Fruit fly (Drosophila melanogaster): ENCODE data around the gene DZIP1.

Gene DZIP1

DNA sequence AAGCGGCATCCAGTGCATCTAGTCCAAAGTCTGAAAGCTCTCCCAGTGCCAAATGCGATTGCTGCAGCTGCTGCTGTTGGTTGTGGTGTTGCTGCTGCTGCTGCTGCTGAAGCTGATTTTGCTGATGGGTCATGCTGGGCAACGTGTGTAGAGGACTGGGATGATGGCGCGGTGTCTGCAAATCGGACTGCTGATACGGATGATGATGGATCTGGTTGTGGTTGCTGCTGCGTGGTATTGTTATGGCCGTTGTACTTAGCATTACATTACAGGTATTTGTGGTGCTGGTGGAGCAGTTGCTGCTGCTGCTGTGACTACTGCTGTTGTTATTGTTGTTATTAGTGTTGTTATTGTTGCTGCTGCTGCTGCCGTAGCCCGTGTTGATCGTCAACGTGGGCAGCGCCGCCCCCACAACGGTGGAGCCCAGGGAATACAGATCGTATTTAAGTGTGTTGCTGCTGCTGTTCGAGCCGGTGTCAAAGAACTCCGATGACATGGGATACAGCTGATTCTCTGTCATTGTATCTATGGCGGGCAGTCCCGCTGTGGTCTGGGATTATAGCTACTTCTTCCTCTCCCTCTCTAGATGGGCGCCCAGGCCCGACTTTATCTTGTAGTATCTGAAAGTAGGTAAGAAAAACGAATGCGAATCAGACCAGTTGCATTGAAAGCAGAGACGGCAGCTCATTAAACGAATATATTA is 47.4 kb downstream of the DZIP1 start:
- TF ChIP-seq CG7101 (tag; optimal IDR thresholded peaks at IDR 0.05) (no peak), pad (GFP tag; optimal IDR thresholded peaks at IDR 0.05) (no peak)

DNA sequence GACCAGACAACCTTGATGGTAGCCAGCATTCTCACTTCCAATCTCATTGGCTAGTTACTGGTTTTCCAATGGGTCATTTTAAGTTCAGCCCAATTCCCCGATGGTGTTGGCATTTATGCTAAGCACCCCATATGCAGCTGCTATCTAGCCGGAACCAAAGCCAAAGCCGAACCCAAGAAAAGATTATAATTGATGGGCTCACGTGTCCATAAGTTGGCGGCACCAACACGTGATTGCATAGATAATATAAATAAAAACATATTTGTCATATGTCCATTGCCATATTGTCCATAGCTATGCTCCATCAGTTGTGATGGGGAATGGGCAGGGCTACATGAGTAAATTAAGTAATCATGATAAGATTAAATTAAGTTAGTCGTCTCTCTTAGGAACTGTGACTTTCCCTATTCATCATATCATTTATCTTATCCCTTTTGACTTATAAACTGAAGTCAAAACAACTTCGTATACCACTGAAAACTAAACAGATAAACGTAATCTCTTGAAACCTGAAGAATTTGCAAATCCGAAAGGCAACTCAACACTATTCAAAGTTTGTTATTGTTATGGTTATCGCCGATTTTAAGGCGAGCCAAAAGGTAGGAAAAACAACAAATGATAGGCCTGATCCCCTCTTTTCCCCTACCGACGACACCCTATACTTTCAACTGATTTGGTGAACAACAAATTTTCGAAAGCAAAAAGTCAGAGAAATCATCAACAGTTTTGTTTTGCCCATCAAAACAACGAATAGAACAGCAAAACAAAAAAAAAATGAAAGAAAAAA is 48.2 kb downstream of the DZIP1 start:
- no peak for TF ChIP-seq CG14711 (tag; optimal IDR thresholded peaks at IDR 0.05)
- peak; percentile 82 for TF ChIP-seq kay (GFP tag; ENCODE audit: borderline replicate concordance)
- peak; percentile 25 for TF ChIP-seq cic (GFP tag; optimal IDR thresholded peaks at IDR 0.05)
- no peak for TF ChIP-seq CG7045 (GFP tag; optimal IDR thresholded peaks at IDR 0.05)
- no peak for TF ChIP-seq CG7101 (tag; optimal IDR thresholded peaks at IDR 0.05)

DNA sequence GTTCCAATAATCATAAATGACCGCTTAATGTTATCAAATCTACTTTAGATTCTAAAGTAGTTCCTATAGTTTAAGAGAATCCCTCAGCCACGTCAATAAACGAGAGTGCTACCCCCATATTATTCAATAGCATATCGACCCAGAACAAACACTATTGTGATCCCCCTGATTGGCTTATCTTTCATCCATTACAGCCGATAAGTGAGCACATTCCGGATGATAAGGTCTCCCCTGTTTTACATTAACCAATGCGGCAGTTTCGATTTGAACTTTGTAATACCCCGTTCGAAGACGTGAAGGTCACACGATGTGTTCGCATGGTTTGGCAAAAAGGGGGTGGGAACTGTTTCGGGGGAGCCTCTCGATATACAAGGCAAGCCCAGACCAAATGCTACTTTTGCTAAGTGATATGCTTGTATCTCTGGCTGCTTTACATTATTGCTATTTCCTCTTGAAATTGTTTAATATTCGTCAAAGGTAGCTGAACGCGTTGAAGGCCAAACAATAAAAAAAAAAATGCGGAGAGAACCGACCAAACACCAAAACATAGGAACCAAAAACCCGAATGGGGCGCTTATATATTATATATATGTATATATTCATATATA is 49.2 kb downstream of the DZIP1 start:
- no peak for TF ChIP-seq CG7101 (tag; optimal IDR thresholded peaks at IDR 0.05)
- TF ChIP-seq ovo (GFP tag; optimal IDR thresholded peaks at IDR 0.05), result no peak
- TF ChIP-seq kay (GFP tag; ENCODE audit: borderline replicate concordance), result peak; percentile 56
- no peak for TF ChIP-seq CG1620 (GFP tag; optimal IDR thresholded peaks at IDR 0.05)
- TF ChIP-seq pad (GFP tag; optimal IDR thresholded peaks at IDR 0.05), result no peak

DNA sequence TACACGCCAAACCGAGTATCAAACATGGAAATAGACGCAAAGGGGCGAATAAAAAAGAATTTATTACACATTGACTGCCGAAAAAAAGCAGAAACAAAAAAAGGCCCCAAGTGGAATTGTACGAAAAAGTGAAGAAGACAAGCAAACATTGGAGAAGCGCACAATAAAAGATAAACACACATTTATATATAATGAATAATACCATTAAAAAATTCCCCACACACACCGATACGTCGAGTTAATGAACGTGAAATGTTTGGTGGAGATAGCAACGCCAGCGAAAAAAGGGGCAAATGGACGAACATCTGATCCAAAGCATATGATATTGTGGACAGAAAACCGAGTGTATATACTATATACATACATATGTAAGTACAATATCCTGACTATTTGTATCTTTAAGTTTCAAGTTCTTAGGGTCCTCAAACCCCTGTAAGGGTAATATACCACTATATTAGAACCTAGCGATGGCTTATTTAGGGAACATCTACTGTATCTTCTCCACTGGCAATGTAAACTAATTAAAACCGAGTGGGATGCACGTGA is 49.8 kb downstream of the DZIP1 start:
- TF ChIP-seq kay (GFP tag; ENCODE audit: borderline replicate concordance) (peak; percentile 84), CG7045 (GFP tag; optimal IDR thresholded peaks at IDR 0.05) (peak; percentile 29), CG11617 (GFP tag; optimal IDR thresholded peaks at IDR 0.05) (no peak), CG12768 (GFP tag; optimal IDR thresholded peaks at IDR 0.05) (no peak), tj (GFP tag; optimal IDR thresholded peaks at IDR 0.05) (peak; percentile 61), CG33017 (tag; optimal IDR thresholded peaks at IDR 0.05) (peak; percentile 14)

DNA sequence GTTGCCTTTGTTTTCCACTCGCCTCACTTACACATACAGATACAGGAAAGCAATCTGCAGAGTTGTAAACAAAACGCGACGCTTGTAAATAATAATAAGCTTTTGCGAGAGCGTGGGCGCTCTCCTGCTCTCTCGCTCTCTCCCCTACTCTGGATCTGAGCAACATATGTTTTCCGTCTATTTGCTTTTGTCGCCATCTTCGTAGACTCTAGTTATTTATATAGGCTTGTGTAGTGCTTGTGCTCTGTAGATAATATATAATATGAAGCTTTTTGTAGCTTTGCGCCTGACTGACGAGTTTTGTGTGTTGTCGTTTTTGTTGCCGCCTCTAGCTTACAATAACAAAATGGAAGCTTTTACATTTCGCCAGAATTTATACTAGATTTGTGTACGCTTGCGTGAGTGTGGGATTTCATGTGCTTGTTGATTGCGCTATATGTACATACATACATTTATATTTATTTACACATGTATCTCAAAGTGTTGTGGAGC is 50.7 kb downstream of the DZIP1 start:
- TF ChIP-seq cic (GFP tag; optimal IDR thresholded peaks at IDR 0.05), result peak; percentile 99
- TF ChIP-seq CG11617 (GFP tag; optimal IDR thresholded peaks at IDR 0.05), result peak; percentile 42
- peak; percentile 39 for TF ChIP-seq Clk (GFP tag; optimal IDR thresholded peaks at IDR 0.05)
- peak; percentile 55 for TF ChIP-seq Hr96 (GFP tag; optimal IDR thresholded peaks at IDR 0.05)
- peak; percentile 92 for TF ChIP-seq ovo (GFP tag; optimal IDR thresholded peaks at IDR 0.05)
- no peak for TF ChIP-seq toe (GFP tag; optimal IDR thresholded peaks at IDR 0.05)
- peak; percentile 100 for TF ChIP-seq kay (GFP tag; ENCODE audit: borderline replicate concordance)
- TF ChIP-seq CG1620 (GFP tag; optimal IDR thresholded peaks at IDR 0.05), result peak; percentile 57
- TF ChIP-seq cnc (optimal IDR thresholded peaks at IDR 0.05), result no peak
- peak; percentile 91 for TF ChIP-seq Mnt (GFP tag; optimal IDR thresholded peaks at IDR 0.05)
- TF ChIP-seq CG14711 (tag; optimal IDR thresholded peaks at IDR 0.05), result peak; percentile 77
- peak; percentile 60 for TF ChIP-seq pad (GFP tag; optimal IDR thresholded peaks at IDR 0.05)
- TF ChIP-seq CG5204 (GFP tag; optimal IDR thresholded peaks at IDR 0.05), result no peak
- peak; percentile 76 for TF ChIP-seq bab1 (GFP tag; optimal IDR thresholded peaks at IDR 0.05)
- peak; percentile 21 for TF ChIP-seq CG7045 (GFP tag; optimal IDR thresholded peaks at IDR 0.05)
- peak; percentile 49 for TF ChIP-seq tj (GFP tag; optimal IDR thresholded peaks at IDR 0.05)
- TF ChIP-seq Crg-1 (GFP tag; optimal IDR thresholded peaks at IDR 0.05), result peak; percentile 69
- TF ChIP-seq CG7101 (tag; optimal IDR thresholded peaks at IDR 0.05), result peak; percentile 74
- peak; percentile 73 for TF ChIP-seq CG33017 (tag; optimal IDR thresholded peaks at IDR 0.05)
- TF ChIP-seq CG12768 (GFP tag; optimal IDR thresholded peaks at IDR 0.05), result peak; percentile 74

DNA sequence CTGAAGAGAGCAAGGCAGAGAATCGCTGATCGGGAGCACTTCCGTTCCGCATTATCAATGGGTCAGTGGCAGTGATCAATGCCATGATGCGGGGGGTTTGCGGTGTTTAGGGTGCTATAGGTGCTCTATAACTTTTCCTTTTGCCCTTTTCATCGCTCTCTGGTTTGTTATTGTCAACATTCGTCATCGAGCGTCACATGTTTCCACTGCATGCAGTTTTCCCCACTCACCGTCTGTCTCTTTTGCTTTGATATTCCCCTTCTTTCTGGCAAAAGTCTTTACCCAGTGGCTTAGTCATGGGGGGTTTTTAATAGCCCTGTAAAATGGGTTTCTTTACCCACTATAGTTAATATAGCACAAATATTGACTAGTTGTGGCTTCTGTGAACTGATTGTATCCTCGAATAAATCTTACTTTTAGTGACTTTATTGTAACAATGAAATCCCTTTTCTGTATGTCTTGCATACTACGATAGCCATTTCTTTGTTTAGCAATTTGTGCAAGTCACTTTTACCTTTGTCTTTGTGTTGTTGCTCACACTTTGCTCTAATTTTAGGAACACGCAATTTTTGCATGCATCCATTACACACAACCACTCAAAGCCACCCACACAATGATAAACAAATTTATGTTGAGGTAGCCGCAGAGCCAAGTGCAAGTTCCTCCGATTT is 51.8 kb downstream of the DZIP1 start:
- TF ChIP-seq Clk (GFP tag; optimal IDR thresholded peaks at IDR 0.05) (peak; percentile 25), Crg-1 (GFP tag; optimal IDR thresholded peaks at IDR 0.05) (peak; percentile 61), cic (GFP tag; optimal IDR thresholded peaks at IDR 0.05) (peak; percentile 95), Hr96 (GFP tag; optimal IDR thresholded peaks at IDR 0.05) (no peak), CG14711 (tag; optimal IDR thresholded peaks at IDR 0.05) (no peak), cnc (optimal IDR thresholded peaks at IDR 0.05) (peak; percentile 76 to 84), CG7045 (GFP tag; optimal IDR thresholded peaks at IDR 0.05) (peak; percentile 22), CG12768 (GFP tag; optimal IDR thresholded peaks at IDR 0.05) (peak; percentile 77), kay (GFP tag; ENCODE audit: borderline replicate concordance) (peak; percentile 96), Mnt (GFP tag; optimal IDR thresholded peaks at IDR 0.05) (peak; percentile 82), pad (GFP tag; optimal IDR thresholded peaks at IDR 0.05) (peak; percentile 61), CG7101 (tag; optimal IDR thresholded peaks at IDR 0.05) (peak; percentile 40), CG11617 (GFP tag; optimal IDR thresholded peaks at IDR 0.05) (no peak), CG33017 (tag; optimal IDR thresholded peaks at IDR 0.05) (peak; percentile 47)

All from whole organism, adult.